Fruit fly (Drosophila melanogaster) whole organism, embryonic: ENCODE measurements around the gene Tpr2.

ENCODE experiments used
- Awh ChIP-seq: fragments of 200-800 bp; sonication (Bioruptor generic); IDR thresholded peaks from 2 replicates; pipeline ENCODE4, ENCODE4 v1.3.6; 2022; ENCODE audit warnings: missing biosample characterization, missing genetic modification characterization
- Bdp1 ChIP-seq: fragments of 200-800 bp; sonication (Bioruptor generic); optimal IDR thresholded peaks from 3 replicates; lab custom pipeline; 2016; ENCODE audit warnings: missing biosample characterization, missing genetic modification characterization
- Bgb ChIP-seq: fragments of 200-800 bp; sonication (Bioruptor generic); IDR thresholded peaks from 2 replicates; pipeline ENCODE4 v1.3.6; 2022; ENCODE audit warnings: missing biosample characterization, missing genetic modification characterization; ENCODE audit not compliant: partially characterized antibody
- CG11398 ChIP-seq: fragments of 200-800 bp; sonication (Bioruptor generic); optimal IDR thresholded peaks from 2 replicates; lab custom pipeline; 2016; ENCODE audit warnings: missing biosample characterization, missing genetic modification characterization
- CG12071 ChIP-seq: fragments of 200-800 bp; sonication (Bioruptor generic); optimal IDR thresholded peaks from 3 replicates; lab custom pipeline; 2018; ENCODE audit warnings: missing biosample characterization, mild to moderate bottlenecking, missing genetic modification characterization
- CG12236 ChIP-seq: fragments of 200-800 bp; sonication (Bioruptor generic); optimal IDR thresholded peaks from 2 replicates; lab custom pipeline; 2016; ENCODE audit warnings: missing biosample characterization, missing genetic modification characterization
- CG14965 ChIP-seq: fragments of 200-800 bp; sonication (Bioruptor generic); optimal IDR thresholded peaks from 2 replicates; lab custom pipeline; 2016; ENCODE audit warnings: missing biosample characterization, missing genetic modification characterization, borderline replicate concordance
- CG15269 ChIP-seq: fragments of 200-800 bp; sonication (Bioruptor generic); optimal IDR thresholded peaks from 2 replicates; lab custom pipeline; 2018; ENCODE audit warnings: missing biosample characterization, mild to moderate bottlenecking, missing genetic modification characterization, moderate library complexity
- CG1529 ChIP-seq: fragments of 200-800 bp; sonication (Bioruptor generic); optimal IDR thresholded peaks from 3 replicates; lab custom pipeline; 2018; ENCODE audit warnings: missing biosample characterization, missing genetic modification characterization
- CG17612 ChIP-seq: fragments of 200-800 bp; sonication (Bioruptor generic); IDR thresholded peaks from 2 replicates; pipeline ENCODE4 v1.3.6; 2022; ENCODE audit warnings: missing biosample characterization, missing genetic modification characterization
- CG2202 ChIP-seq: fragments of 200-800 bp; sonication (Bioruptor generic); optimal IDR thresholded peaks from 2 replicates; lab custom pipeline; 2018; ENCODE audit warnings: missing biosample characterization, mild to moderate bottlenecking, missing genetic modification characterization
- CG2875 ChIP-seq: fragments of 200-800 bp; sonication (Bioruptor generic); optimal IDR thresholded peaks from 2 replicates; lab custom pipeline; 2017; ENCODE audit warnings: missing biosample characterization, mild to moderate bottlenecking, missing genetic modification characterization, missing genetic modification reagents
- CG33213 ChIP-seq: fragments of 200-800 bp; sonication (Bioruptor generic); optimal IDR thresholded peaks from 3 replicates; lab custom pipeline; 2016; ENCODE audit warnings: missing biosample characterization, missing genetic modification characterization
- CG4730 ChIP-seq: fragments of 200-800 bp; sonication (Bioruptor generic); IDR thresholded peaks from 2 replicates; pipeline ENCODE4 v1.3.6; 2022; ENCODE audit warnings: missing biosample characterization, missing genetic modification characterization
- CG7556 ChIP-seq: fragments of 200-800 bp; sonication (Bioruptor generic); optimal IDR thresholded peaks from 2 replicates; lab custom pipeline; 2017; ENCODE audit warnings: missing biosample characterization, mild to moderate bottlenecking, missing genetic modification characterization
- CG7928 ChIP-seq: fragments of 200-800 bp; sonication (Bioruptor generic); optimal IDR thresholded peaks from 2 replicates; lab custom pipeline; 2017; ENCODE audit warnings: missing biosample characterization, mild to moderate bottlenecking, missing genetic modification characterization
- CG7987 ChIP-seq: fragments of 200-800 bp; sonication (Bioruptor generic); optimal IDR thresholded peaks from 2 replicates; lab custom pipeline; 2018; ENCODE audit warnings: missing biosample characterization, mild to moderate bottlenecking, missing genetic modification characterization, moderate library complexity
- CG8478 ChIP-seq: fragments of >200 bp; optimal IDR thresholded peaks from 2 replicates; lab custom pipeline; 2018
- CHES-1-like ChIP-seq: fragments of 200-800 bp; sonication (Bioruptor generic); optimal IDR thresholded peaks from 2 replicates; lab custom pipeline; 2016; ENCODE audit warnings: missing biosample characterization, missing genetic modification characterization
- Dfd ChIP-seq, 2 experiments: fragments of >200 bp; optimal IDR thresholded peaks; 2 replicates each; lab custom pipeline; 2017; ENCODE audit warnings: missing biosample characterization in 2 of 2, missing genetic modification characterization in 2 of 2
- Doc2 ChIP-seq: fragments of 200-800 bp; sonication (Bioruptor generic); IDR thresholded peaks from 2 replicates; pipeline ENCODE4 v1.3.6; 2022; ENCODE audit warnings: missing biosample characterization, missing genetic modification characterization
- Fer2 ChIP-seq: fragments of 200-800 bp; sonication (Bioruptor generic); optimal IDR thresholded peaks from 2 replicates; lab custom pipeline; 2018; ENCODE audit warnings: missing biosample characterization, mild to moderate bottlenecking, missing genetic modification characterization, moderate library complexity
- Hsf ChIP-seq: fragments of 200-800 bp; sonication (Bioruptor generic); optimal IDR thresholded peaks from 3 replicates; lab custom pipeline; 2016; ENCODE audit warnings: missing biosample characterization, missing genetic modification characterization
- Lim3 ChIP-seq: fragments of 200-800 bp; sonication (Bioruptor generic); IDR thresholded peaks from 2 replicates; pipeline ENCODE4 v1.3.6; 2022; ENCODE audit warnings: missing biosample characterization, missing genetic modification characterization
- MBD-R2 ChIP-seq: fragments of 200-800 bp; sonication (Bioruptor generic); IDR thresholded peaks from 2 replicates; pipeline ENCODE4 v1.3.6; 2022; ENCODE audit warnings: missing biosample characterization, missing genetic modification characterization
- NK7.1 ChIP-seq: fragments of 200-800 bp; sonication (Bioruptor generic); optimal IDR thresholded peaks from 3 replicates; lab custom pipeline; 2016; ENCODE audit warnings: missing biosample characterization, missing genetic modification characterization
- Nf-YA ChIP-seq: fragments of 200-800 bp; sonication (Bioruptor generic); IDR thresholded peaks from 2 replicates; pipeline ENCODE4 v1.3.6; 2022; ENCODE audit warnings: missing biosample characterization, missing genetic modification characterization
- Optix ChIP-seq: fragments of 200-800 bp; sonication (Bioruptor generic); IDR thresholded peaks from 3 replicates; pipeline ENCODE4 v1.3.6; 2022; ENCODE audit warnings: missing biosample characterization, missing genetic modification characterization
- Ptx1 ChIP-seq: fragments of 200-800 bp; sonication (Bioruptor generic); IDR thresholded peaks from 2 replicates; pipeline ENCODE4 v1.3.6; 2022; ENCODE audit warnings: missing biosample characterization, missing genetic modification characterization
- Side ChIP-seq: fragments of 200-800 bp; sonication (Bioruptor generic); optimal IDR thresholded peaks from 2 replicates; lab custom pipeline; 2016; ENCODE audit warnings: missing biosample characterization, missing genetic modification characterization
- Trl ChIP-seq, 3 experiments: fragments of >200 bp in 2 of 3; fragments of 200-800 bp in 1 of 3; sonication (Bioruptor generic) in 1 of 3; optimal IDR thresholded peaks; 2 replicates in 1 of 3; 3 replicates in 2 of 3; lab custom pipeline; 2016 to 2017; ENCODE audit warnings: missing biosample characterization in 1 of 3, missing genetic modification characterization in 1 of 3
- Vsx1 ChIP-seq: fragments of 200-800 bp; sonication (Bioruptor generic); optimal IDR thresholded peaks from 2 replicates; lab custom pipeline; 2017; ENCODE audit warnings: missing biosample characterization, mild to moderate bottlenecking, missing genetic modification characterization, missing genetic modification reagents
- cad ChIP-seq: fragments of >200 bp; optimal IDR thresholded peaks from 2 replicates; lab custom pipeline; 2017; ENCODE audit warnings: missing biosample characterization, missing genetic modification characterization
- chif ChIP-seq, 2 experiments: fragments of 200-800 bp; sonication (Bioruptor generic); optimal IDR thresholded peaks; 3 replicates each; lab custom pipeline; 2016; ENCODE audit warnings: missing biosample characterization in 2 of 2, missing genetic modification characterization in 2 of 2
- emc ChIP-seq: fragments of 200-800 bp; sonication (Bioruptor generic); optimal IDR thresholded peaks from 2 replicates; lab custom pipeline; 2016; ENCODE audit warnings: missing biosample characterization, missing genetic modification characterization
- gem ChIP-seq: fragments of 200-800 bp; sonication (Bioruptor generic); optimal IDR thresholded peaks from 2 replicates; lab custom pipeline; 2019; ENCODE audit warnings: missing biosample characterization, mild to moderate bottlenecking, missing genetic modification characterization, moderate library complexity
- grau ChIP-seq: fragments of 200-800 bp; optimal IDR thresholded peaks from 3 replicates; lab custom pipeline; 2019; ENCODE audit warnings: missing biosample characterization, mild to moderate bottlenecking, missing genetic modification characterization, moderate library complexity
- ham ChIP-seq: fragments of 200-800 bp; sonication (Bioruptor generic); IDR thresholded peaks from 2 replicates; pipeline ENCODE4 v1.3.6; 2022; ENCODE audit warnings: missing biosample characterization, missing genetic modification characterization
- hbn ChIP-seq: fragments of 200-800 bp; sonication (Bioruptor generic); IDR thresholded peaks from 2 replicates; pipeline ENCODE4 v1.3.6; 2022; ENCODE audit warnings: missing biosample characterization, missing genetic modification characterization; ENCODE audit not compliant: partially characterized antibody
- ind ChIP-seq: fragments of 200-800 bp; sonication (Bioruptor generic); optimal IDR thresholded peaks from 3 replicates; lab custom pipeline; 2016; ENCODE audit warnings: missing biosample characterization, missing genetic modification characterization
- lbe ChIP-seq: fragments of 200-800 bp; sonication (Bioruptor generic); optimal IDR thresholded peaks from 2 replicates; lab custom pipeline; 2016; ENCODE audit warnings: missing biosample characterization, mild to moderate bottlenecking, missing genetic modification characterization
- lmd ChIP-seq: fragments of 200-800 bp; sonication (Bioruptor generic); IDR thresholded peaks from 2 replicates; pipeline ENCODE4 v1.3.6; 2022; ENCODE audit warnings: missing biosample characterization, missing genetic modification characterization
- mam ChIP-seq: fragments of 200-800 bp; sonication (Bioruptor generic); optimal IDR thresholded peaks from 3 replicates; lab custom pipeline; 2016; ENCODE audit warnings: missing biosample characterization, missing genetic modification characterization
- pfk ChIP-seq: fragments of 200-800 bp; sonication (Bioruptor generic); optimal IDR thresholded peaks from 2 replicates; lab custom pipeline; 2018; ENCODE audit warnings: missing biosample characterization, mild to moderate bottlenecking, missing genetic modification characterization, moderate library complexity
- row ChIP-seq: fragments of 200-800 bp; sonication (Bioruptor generic); IDR thresholded peaks from 3 replicates; pipeline ENCODE4 v1.3.6; 2022; ENCODE audit warnings: missing biosample characterization, missing genetic modification characterization
- sima ChIP-seq: fragments of 200-800 bp; sonication (Bioruptor generic); optimal IDR thresholded peaks from 2 replicates; lab custom pipeline; 2016; ENCODE audit warnings: missing biosample characterization, missing genetic modification characterization
- ssp ChIP-seq: fragments of 200-800 bp; sonication (Bioruptor generic); IDR thresholded peaks from 2 replicates; pipeline ENCODE4 v1.3.6; 2022; ENCODE audit warnings: missing biosample characterization, missing genetic modification characterization
- stwl ChIP-seq: fragments of 200-800 bp; sonication (Bioruptor generic); optimal IDR thresholded peaks from 3 replicates; lab custom pipeline; 2018; ENCODE audit warnings: missing biosample characterization, mild to moderate bottlenecking, missing genetic modification characterization, moderate library complexity
- tio ChIP-seq: fragments of 200-800 bp; sonication (Bioruptor generic); optimal IDR thresholded peaks from 2 replicates; lab custom pipeline; 2017; ENCODE audit warnings: missing biosample characterization, missing genetic modification characterization, inconsistent platforms
- twi ChIP-seq: fragments of 200-800 bp; optimal IDR thresholded peaks from 2 replicates; lab custom pipeline; 2019; ENCODE audit warnings: missing biosample characterization, mild to moderate bottlenecking, missing genetic modification characterization, moderate library complexity
- vvl ChIP-seq: fragments of 200-800 bp; sonication (Bioruptor generic); IDR thresholded peaks from 2 replicates; pipeline ENCODE4 v1.3.6; 2022; ENCODE audit warnings: missing biosample characterization, missing genetic modification characterization

The Tpr2 gene

dm6 chr2L:16535673-16536144 is 44.4 kb downstream of the Tpr2 start (continued):
- TF ChIP-seq Lim3 (GFP tag; lab: Robert Waterston, UW) (peak; percentile 69; the same call in 1 of the 2 replicates), Dfd (GFP tag; optimal IDR thresholded peaks at IDR 0.05; lab: Kevin White, UChicago) (no peak), CG14965 (GFP tag; lab: Kevin White, UChicago) (peak; percentile 44), stwl (tag; lab: Kevin White, UChicago) (peak; percentile 66), Side (GFP tag; lab: Kevin White, UChicago) (peak; percentile 90), CG1529 (peak; percentile 90), Awh (GFP tag; lab: Robert Waterston, UW) (peak; percentile 95), CG17612 (GFP tag; lab: Robert Waterston, UW) (peak; percentile 87), row (peak; percentile 97), Fer2 (peak; percentile 68), MBD-R2 (peak; percentile 81; the same call in 1 of the 2 replicates), CG11398 (GFP tag; lab: Kevin White, UChicago) (peak; percentile 85), ham (GFP tag; lab: Robert Waterston, UW) (peak; percentile 66; the same call in 1 of the 2 replicates), CG12071 (peak; percentile 88), vvl (GFP tag; lab: Robert Waterston, UW) (peak; percentile 98), CG8478 (lab: Kevin White, UChicago) (no peak), Hsf (GFP tag; lab: Kevin White, UChicago) (peak; percentile 93), Doc2 (GFP tag; lab: Robert Waterston, UW) (peak; percentile 65), lmd (peak; percentile 94), CHES-1-like (peak; percentile 93), NK7.1 (peak; percentile 60), CG2202 (tag; lab: Kevin White, UChicago) (peak; percentile 91), hbn (GFP tag; lab: Robert Waterston, UW) (no peak), chif (GFP tag; optimal IDR thresholded peaks at IDR 0.05; lab: Kevin White, UChicago) (peak; percentile 86 to 92), cad (no peak), mam (GFP tag; lab: Kevin White, UChicago) (peak; percentile 84), gem (tag; lab: Kevin White, UChicago) (peak; percentile 97), ind (GFP tag; lab: Kevin White, UChicago) (peak; percentile 84), CG12236 (GFP tag; lab: Kevin White, UChicago) (peak; percentile 77), Bgb (GFP tag; lab: Robert Waterston, UW) (no peak), CG4730 (GFP tag; lab: Robert Waterston, UW) (peak; percentile 94), pfk (GFP tag; lab: Kevin White, UChicago) (peak; percentile 29), Ptx1 (peak; percentile 94), Optix (GFP tag; lab: Robert Waterston, UW) (peak; percentile 66; the same call in 2 of the 3 replicates), CG15269 (tag; lab: Kevin White, UChicago) (peak; percentile 88), tio (GFP tag; lab: Kevin White, UChicago) (peak; percentile 80), Nf-YA (GFP tag; lab: Robert Waterston, UW) (peak; percentile 74), sima (GFP tag; lab: Kevin White, UChicago) (peak; percentile 63), lbe (GFP tag; lab: Kevin White, UChicago) (peak; percentile 69), Bdp1 (GFP tag; lab: Kevin White, UChicago) (peak; percentile 84), CG7556 (GFP tag; lab: Kevin White, UChicago) (peak; percentile 93), CG33213 (GFP tag; lab: Kevin White, UChicago) (peak; percentile 68), CG7987 (GFP tag; lab: Kevin White, UChicago) (peak; percentile 71), Vsx1 (peak; percentile 87), CG7928 (GFP tag; lab: Kevin White, UChicago) (peak; percentile 48), twi (tag; lab: Kevin White, UChicago) (peak; percentile 76), grau (tag; lab: Kevin White, UChicago) (peak; percentile 92), Trl (optimal IDR thresholded peaks at IDR 0.05; lab: Kevin White, UChicago) (peak; percentile 75 to 85), Trl (GFP tag; optimal IDR thresholded peaks at IDR 0.05; lab: Kevin White, UChicago) (peak; percentile 87), emc (GFP tag; lab: Kevin White, UChicago) (peak; percentile 57), CG2875 (GFP tag; lab: Kevin White, UChicago) (peak; percentile 94), ssp (GFP tag; lab: Robert Waterston, UW) (peak; percentile 80)
